Worm (Caenorhabditis elegans) whole organism, young adult: ENCODE measurements around the gene ndab-2.

ENCODE experiments used
- B0261.1 ChIP-seq: sonication (generic microtip); optimal IDR thresholded peaks from 2 replicates; lab custom pipeline; 2016; ENCODE audit warnings: mild to moderate bottlenecking, missing genetic modification characterization, moderate library complexity, missing compliant biosample characterization
- B0336.3 ChIP-seq: fragments of 200-800 bp; sonication (Bioruptor generic); IDR thresholded peaks from 2 replicates; pipeline ENCODE4 v1.3.6; 2022; ENCODE audit warnings: missing genetic modification characterization, missing compliant biosample characterization
- D2030.7 ChIP-seq: fragments of 200-800 bp; sonication (Bioruptor generic); IDR thresholded peaks from 2 replicates; pipeline ENCODE4 v1.3.6; 2022; ENCODE audit warnings: missing genetic modification reagents, missing genetic modification characterization, missing compliant biosample characterization
- F33H1.4 ChIP-seq: fragments of 200-800 bp; sonication (Bioruptor generic); IDR thresholded peaks from 2 replicates; pipeline ENCODE4 v1.3.6; 2022; ENCODE audit warnings: missing genetic modification reagents, missing genetic modification characterization, missing compliant biosample characterization
- F39B2.1 ChIP-seq: fragments of 200-800 bp; sonication (Bioruptor generic); IDR thresholded peaks from 2 replicates; pipeline ENCODE4 v1.3.6; 2022; ENCODE audit warnings: missing genetic modification reagents, missing genetic modification characterization, missing compliant biosample characterization
- F57C9.4 ChIP-seq: sonication (generic microtip); optimal IDR thresholded peaks from 2 replicates; lab custom pipeline; 2017; ENCODE audit warnings: mild to moderate bottlenecking, missing genetic modification characterization, missing compliant biosample characterization
- K12H6.12 ChIP-seq: fragments of 200-800 bp; sonication (Bioruptor generic); optimal IDR thresholded peaks from 2 replicates; lab custom pipeline; 2018; ENCODE audit warnings: mild to moderate bottlenecking, missing genetic modification characterization, missing compliant biosample characterization
- T07F8.4 ChIP-seq: sonication (generic microtip); optimal IDR thresholded peaks from 2 replicates; lab custom pipeline; 2016; ENCODE audit warnings: mild to moderate bottlenecking, missing genetic modification characterization, moderate library complexity, missing compliant biosample characterization
- Y53F4B.3 ChIP-seq: fragments of 200-800 bp; sonication (Bioruptor generic); IDR thresholded peaks from 2 replicates; pipeline ENCODE4 v1.3.6; 2022; ENCODE audit warnings: missing genetic modification reagents, missing genetic modification characterization, missing compliant biosample characterization
- atf-7 ChIP-seq: sonication (generic microtip); optimal IDR thresholded peaks from 2 replicates; lab custom pipeline; 2017; ENCODE audit warnings: mild to moderate bottlenecking, missing genetic modification characterization, missing compliant biosample characterization
- attf-3 ChIP-seq: fragments of 200-800 bp; sonication (Bioruptor generic); conservative IDR thresholded peaks from 2 replicates; pipeline ENCODE4 v1.3.6; 2022; ENCODE audit warnings: missing genetic modification reagents, missing genetic modification characterization, missing compliant biosample characterization
- bed-2 ChIP-seq: fragments of 200-800 bp; sonication (Bioruptor generic); IDR thresholded peaks from 2 replicates; pipeline ENCODE4 v1.3.6; 2022; ENCODE audit warnings: missing genetic modification reagents, missing genetic modification characterization, missing compliant biosample characterization
- ccch-3 ChIP-seq: fragments of 200-800 bp; sonication (Bioruptor generic); optimal IDR thresholded peaks from 2 replicates; lab custom pipeline; 2018; ENCODE audit warnings: mild to moderate bottlenecking, missing genetic modification characterization, missing compliant biosample characterization
- cebp-1 ChIP-seq, 2 experiments: fragments of 200-800 bp in 1 of 2; sonication (Bioruptor generic) in 1 of 2; sonication (generic microtip) in 1 of 2; IDR thresholded peaks in 1 of 2; optimal IDR thresholded peaks in 1 of 2; 2 replicates each; pipeline versions ENCODE4 v1.3.6 to Lab custom; 2017 to 2022; ENCODE audit warnings: missing compliant biosample characterization in 2 of 2, missing genetic modification characterization in 2 of 2, mild to moderate bottlenecking in 1 of 2, missing genetic modification reagents in 1 of 2, moderate library complexity in 1 of 2
- ceh-100 ChIP-seq: fragments of 200-800 bp; sonication (Bioruptor generic); IDR thresholded peaks from 2 replicates; pipeline ENCODE4 v1.3.6; 2022; ENCODE audit warnings: missing genetic modification reagents, missing genetic modification characterization, missing compliant biosample characterization
- ceh-27 ChIP-seq: fragments of 200-800 bp; sonication (Bioruptor generic); optimal IDR thresholded peaks from 2 replicates; lab custom pipeline; 2018; ENCODE audit warnings: mild to moderate bottlenecking, missing genetic modification characterization, moderate library complexity, missing compliant biosample characterization
- chd-7 ChIP-seq: sonication (generic microtip); optimal IDR thresholded peaks from 2 replicates; lab custom pipeline; 2016; ENCODE audit warnings: mild to moderate bottlenecking, missing genetic modification characterization, moderate library complexity, missing compliant biosample characterization
- ekl-4 ChIP-seq: fragments of 200-800 bp; sonication (Bioruptor generic); IDR thresholded peaks from 2 replicates; pipeline ENCODE4 v1.3.6; 2022; ENCODE audit warnings: missing genetic modification reagents, missing genetic modification characterization, missing compliant biosample characterization
- ets-4 ChIP-seq: fragments of 200-800 bp; sonication (Bioruptor generic); optimal IDR thresholded peaks from 2 replicates; lab custom pipeline; 2018; ENCODE audit warnings: mild to moderate bottlenecking, missing genetic modification characterization, missing compliant biosample characterization
- fkh-3 ChIP-seq: sonication (generic microtip); optimal IDR thresholded peaks from 2 replicates; lab custom pipeline; 2016; ENCODE audit warnings: mild to moderate bottlenecking, missing genetic modification characterization, missing compliant biosample characterization
- him-1 ChIP-seq: sonication (generic microtip); optimal IDR thresholded peaks from 2 replicates; lab custom pipeline; 2016; ENCODE audit warnings: missing genotype, missing genetic modification reagents, missing genetic modification characterization, missing compliant biosample characterization
- hsf-1 ChIP-seq: fragments of 200-800 bp; sonication (Bioruptor generic); IDR thresholded peaks from 2 replicates; pipeline ENCODE4 v1.3.6; 2022; ENCODE audit warnings: missing genetic modification reagents, missing genetic modification characterization, missing compliant biosample characterization
- lin-26 ChIP-seq: fragments of 200-800 bp; sonication (Bioruptor generic); IDR thresholded peaks from 2 replicates; pipeline ENCODE4 v1.3.6; 2022; ENCODE audit warnings: missing genetic modification reagents, missing genetic modification characterization, missing compliant biosample characterization
- lin-40 ChIP-seq: sonication (generic microtip); optimal IDR thresholded peaks from 2 replicates; lab custom pipeline; 2016; ENCODE audit warnings: missing genetic modification characterization, mild to moderate bottlenecking, missing compliant biosample characterization, missing genotype, missing genetic modification reagents
- lsl-1 ChIP-seq: fragments of 200-800 bp; sonication (Bioruptor generic); optimal IDR thresholded peaks from 2 replicates; lab custom pipeline; 2018; ENCODE audit warnings: mild to moderate bottlenecking, missing genetic modification characterization, moderate library complexity, missing compliant biosample characterization
- lsy-27 ChIP-seq: sonication (generic microtip); optimal IDR thresholded peaks from 2 replicates; lab custom pipeline; 2017; ENCODE audit warnings: missing genetic modification characterization, mild to moderate bottlenecking, missing compliant biosample characterization, antibody characterized with exemption, missing genotype, borderline replicate concordance; ENCODE audit not compliant: insufficient read depth
- madf-10 ChIP-seq: sonication (generic microtip); optimal IDR thresholded peaks from 2 replicates; lab custom pipeline; 2016; ENCODE audit warnings: mild to moderate bottlenecking, missing genetic modification characterization, missing compliant biosample characterization
- madf-6 ChIP-seq: fragments of 200-800 bp; sonication (Bioruptor generic); IDR thresholded peaks from 2 replicates; pipeline ENCODE4 v1.3.6; 2022; ENCODE audit warnings: missing genetic modification reagents, missing genetic modification characterization, missing compliant biosample characterization
- mcd-1 ChIP-seq: fragments of 200-800 bp; sonication (Bioruptor generic); IDR thresholded peaks from 2 replicates; pipeline ENCODE4 v1.3.6; 2022; ENCODE audit warnings: missing genetic modification reagents, missing genetic modification characterization, missing compliant biosample characterization
- mel-28 ChIP-seq: sonication (generic microtip); optimal IDR thresholded peaks from 2 replicates; lab custom pipeline; 2016; ENCODE audit warnings: borderline replicate concordance, mild to moderate bottlenecking, missing genetic modification characterization, missing compliant biosample characterization
- nhr-120 ChIP-seq: fragments of 200-800 bp; sonication (Bioruptor generic); IDR thresholded peaks from 2 replicates; pipeline ENCODE4 v1.3.6; 2022; ENCODE audit warnings: missing genetic modification characterization, missing compliant biosample characterization
- pbrm-1 ChIP-seq: fragments of 200-800 bp; sonication (Bioruptor generic); IDR thresholded peaks from 2 replicates; pipeline ENCODE4 v1.3.6; 2022; ENCODE audit warnings: missing genetic modification reagents, missing genetic modification characterization, missing compliant biosample characterization
- pha-4 ChIP-seq: fragments of 150-350 bp; sonication (generic microtip); optimal IDR thresholded peaks from 2 replicates; lab custom pipeline; 2014; ENCODE audit warnings: missing biosample characterization, missing genetic modification reagents, missing genetic modification characterization
- rcor-1 ChIP-seq: fragments of 200-800 bp; sonication (Bioruptor generic); IDR thresholded peaks from 2 replicates; pipeline ENCODE4 v1.3.6; 2022; ENCODE audit warnings: missing genetic modification reagents, missing genetic modification characterization, missing compliant biosample characterization
- rec-8 ChIP-seq, 2 experiments: sonication (generic microtip); optimal IDR thresholded peaks; 2 replicates each; lab custom pipeline; 2016; ENCODE audit warnings: mild to moderate bottlenecking in 2 of 2, missing genetic modification characterization in 2 of 2, missing genetic modification reagents in 2 of 2, missing genotype in 2 of 2, missing biosample characterization in 1 of 2, missing compliant biosample characterization in 1 of 2, moderate library complexity in 1 of 2
- snpc-4 ChIP-seq, 5 experiments: fragments of 150-350 bp in 1 of 5; sonication (generic microtip) in 4 of 5; optimal IDR thresholded peaks; 2 replicates each; lab custom pipeline; 2014 to 2018; ENCODE audit warnings: missing genetic modification characterization in 5 of 5, missing biosample characterization in 3 of 5, antibody characterized with exemption in 2 of 5, mild to moderate bottlenecking in 2 of 5, missing compliant biosample characterization in 2 of 5, missing genotype in 2 of 5, moderate library complexity in 2 of 5, missing genetic modification reagents in 1 of 5
- somi-1 ChIP-seq: fragments of 200-800 bp; sonication (Bioruptor generic); optimal IDR thresholded peaks from 2 replicates; lab custom pipeline; 2018; ENCODE audit warnings: mild to moderate bottlenecking, missing genetic modification characterization, missing compliant biosample characterization
- tlf-1 ChIP-seq: fragments of 200-800 bp; sonication (Bioruptor generic); optimal IDR thresholded peaks from 2 replicates; lab custom pipeline; 2018; ENCODE audit warnings: mild to moderate bottlenecking, missing genetic modification characterization, missing compliant biosample characterization
- unc-62 ChIP-seq: fragments of 150-350 bp; optimal IDR thresholded peaks from 2 replicates; lab custom pipeline; 2014; ENCODE audit warnings: missing biosample characterization, missing genetic modification reagents, missing genetic modification characterization
- ztf-6 ChIP-seq: fragments of 200-800 bp; sonication (Bioruptor generic); IDR thresholded peaks from 2 replicates; pipeline ENCODE4 v1.3.6; 2022; ENCODE audit warnings: missing genetic modification reagents, missing genetic modification characterization, missing compliant biosample characterization

Gene ndab-2

ce11 chrIII:7201378-7202256 is 21.1 kb downstream of the ndab-2 start, which contains the start of gene dpy-31:
dpy-31 (plus strand) TSS chrIII:7202206.
- no peak for TF ChIP-seq ets-4 (GFP tag; lab: Kevin White, UChicago)
- no peak for TF ChIP-seq Y53F4B.3
- TF ChIP-seq lin-40 (tag; lab: Kevin White, UChicago): no peak
- TF ChIP-seq B0336.3 (GFP tag; lab: Robert Waterston, UW): no peak

- TF ChIP-seq lin-40 (tag; lab: Kevin White, UChicago) (peak; percentile 20), ccch-3 (GFP tag; lab: Kevin White, UChicago) (no peak), somi-1 (peak; percentile 26)
Observed at ce11 chrIII:7203130-7203775, 22.7 kb downstream of the ndab-2 start.

DNA sequence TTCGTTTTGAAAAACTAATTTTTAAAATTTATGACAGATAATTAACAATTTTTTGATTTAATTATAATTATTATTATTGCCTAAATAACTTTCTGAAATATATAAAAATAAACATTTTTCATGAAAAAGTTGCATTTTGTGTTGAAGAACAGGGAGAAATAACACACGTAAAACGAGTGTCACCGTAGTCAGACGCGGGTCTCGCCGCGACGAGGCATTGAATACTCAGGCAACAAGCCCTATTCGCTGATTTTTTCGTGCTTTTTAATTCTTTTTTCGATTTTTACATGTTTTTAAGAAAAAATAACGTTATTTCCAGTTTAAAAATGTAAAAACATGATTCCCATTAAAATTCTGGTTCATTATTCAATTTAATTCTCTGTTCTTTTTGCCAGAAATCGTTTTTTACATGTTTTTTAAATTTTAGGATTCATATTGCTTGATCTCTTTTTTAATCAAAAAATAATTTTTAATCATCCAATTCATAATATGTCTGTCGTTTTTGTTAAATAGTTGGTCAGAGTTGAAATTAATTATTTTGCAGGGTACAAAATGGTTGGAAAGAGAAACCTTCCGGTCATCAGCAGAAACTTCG is 27.4 kb downstream of the ndab-2 start, which contains the start of gene rpl-6:
rpl-6 (plus strand) TSS at position 545 of the 595 bp plus-strand sequence.
- TF ChIP-seq cebp-1 (GFP tag; IDR thresholded peaks at IDR 0.05; lab: Robert Waterston, UW) (no peak), cebp-1 (tag; optimal IDR thresholded peaks at IDR 0.05; lab: Kevin White, UChicago) (peak; percentile 72), chd-7 (tag; lab: Kevin White, UChicago) (no peak), F39B2.1 (GFP tag; lab: Robert Waterston, UW) (no peak), ztf-6 (GFP tag; lab: Robert Waterston, UW) (no peak), hsf-1 (GFP tag; lab: Robert Waterston, UW) (no peak), attf-3 (peak; percentile 74), unc-62 (GFP tag; lab: Kevin White, UChicago) (no peak), D2030.7 (0 out of 2 replicates have a peak, but pooled peaks have one; percentile 44), rec-8 (tag; optimal IDR thresholded peaks at IDR 0.05; lab: Kevin White, UChicago) (no peak), F57C9.4 (tag; lab: Kevin White, UChicago) (no peak), mel-28 (tag; lab: Kevin White, UChicago) (no peak), lin-26 (GFP tag; lab: Robert Waterston, UW) (no peak), ceh-27 (GFP tag; lab: Kevin White, UChicago) (peak; percentile 82), rcor-1 (GFP tag; lab: Robert Waterston, UW) (peak; percentile 73), pbrm-1 (peak; percentile 72), ceh-100 (peak; percentile 29; the same call in 1 of the 2 replicates), madf-6 (peak; percentile 83), lsy-27 (peak; percentile 16), nhr-120 (GFP tag; lab: Robert Waterston, UW) (no peak), pha-4 (peak; percentile 80), lsl-1 (peak; percentile 91), madf-10 (tag; lab: Kevin White, UChicago) (peak; percentile 4), bed-2 (no peak), snpc-4 (GFP tag; optimal IDR thresholded peaks at IDR 0.05; lab: Kevin White, UChicago) (no peak), snpc-4 (tag; optimal IDR thresholded peaks at IDR 0.05; lab: Kevin White, UChicago) (peak; percentile 49 to 76 (median 62)), ekl-4 (GFP tag; lab: Robert Waterston, UW) (peak; percentile 86), B0261.1 (tag; lab: Kevin White, UChicago) (no peak), fkh-3 (no peak), mcd-1 (peak; percentile 81), F33H1.4 (GFP tag; lab: Robert Waterston, UW) (peak; percentile 98), K12H6.12 (tag; lab: Kevin White, UChicago) (peak; percentile 8), atf-7 (tag; lab: Kevin White, UChicago) (no peak), T07F8.4 (tag; lab: Kevin White, UChicago) (no peak), him-1 (no peak), tlf-1 (peak; percentile 88)
